Fruit fly (Drosophila melanogaster): ENCODE results near the gene CG10514.

DNA sequence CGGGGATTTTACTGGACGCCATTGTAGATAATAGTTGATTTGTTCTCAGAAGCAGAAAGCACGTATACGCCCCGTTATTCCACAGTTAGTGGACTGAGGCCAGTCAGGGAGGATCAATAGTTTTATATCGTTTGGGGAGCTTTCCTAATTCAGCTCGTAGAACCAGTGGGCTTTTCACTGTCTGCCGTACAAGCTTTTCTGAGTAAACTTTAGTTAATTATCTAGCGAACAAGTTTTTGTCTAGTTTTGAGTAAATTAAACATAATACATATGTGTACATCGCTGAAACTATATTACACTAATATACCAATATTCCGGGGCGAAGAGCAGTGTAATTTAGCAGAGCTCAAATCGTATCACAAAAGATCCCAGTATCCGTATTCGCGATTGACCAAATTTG, 43.0 kb upstream of the CG10514 start, which contains the start of gene CG10562:
- TF ChIP-seq bab1 (GFP tag; optimal IDR thresholded peaks at IDR 0.05) (no peak), CG7101 (tag; optimal IDR thresholded peaks at IDR 0.05) (no peak), CG1620 (GFP tag; optimal IDR thresholded peaks at IDR 0.05) (no peak), CG12768 (GFP tag; optimal IDR thresholded peaks at IDR 0.05) (peak; percentile 10), CG7045 (GFP tag; optimal IDR thresholded peaks at IDR 0.05) (no peak), Mnt (GFP tag; optimal IDR thresholded peaks at IDR 0.05) (no peak), cic (GFP tag; optimal IDR thresholded peaks at IDR 0.05) (peak; percentile 28)
